Fruit fly (Drosophila melanogaster) whole organism, wandering third instar larva: ENCODE measurements around the gene CG8492.

Experiments
- Abd-B ChIP-seq: fragments of >200 bp; optimal IDR thresholded peaks from 2 replicates; lab custom pipeline; 2017; ENCODE audit warnings: missing biosample characterization, missing genetic modification characterization
- Dfd ChIP-seq: fragments of >200 bp; optimal IDR thresholded peaks from 2 replicates; lab custom pipeline; 2017; ENCODE audit warnings: missing biosample characterization, missing genetic modification characterization
- GATAd ChIP-seq: sonication (Bioruptor generic); optimal IDR thresholded peaks from 2 replicates; lab custom pipeline; 2016; ENCODE audit warnings: missing biosample characterization, missing genetic modification characterization
- HLH106 ChIP-seq: fragments of 200-800 bp; optimal IDR thresholded peaks from 3 replicates; lab custom pipeline; 2019; ENCODE audit warnings: missing biosample characterization, mild to moderate bottlenecking, missing genetic modification characterization, moderate library complexity
- Hr78 ChIP-seq: fragments of >200 bp; optimal IDR thresholded peaks from 2 replicates; lab custom pipeline; 2017; ENCODE audit warnings: missing biosample characterization, missing genetic modification characterization
- Hr83 ChIP-seq: fragments of 200-300 bp; sonication (Bioruptor generic); optimal IDR thresholded peaks from 2 replicates; lab custom pipeline; 2016; ENCODE audit warnings: missing biosample characterization, mild to moderate bottlenecking, missing genetic modification characterization, moderate library complexity; ENCODE audit not compliant: poor library complexity, severe bottlenecking
- Jra ChIP-seq: sonication (Bioruptor generic); optimal IDR thresholded peaks from 2 replicates; lab custom pipeline; 2016; ENCODE audit warnings: missing biosample characterization, missing genetic modification characterization
- Mio ChIP-seq: sonication (Bioruptor generic); optimal IDR thresholded peaks from 2 replicates; lab custom pipeline; 2016; ENCODE audit warnings: missing biosample characterization, missing genetic modification characterization
- Myc ChIP-seq: fragments of >200 bp; optimal IDR thresholded peaks from 2 replicates; lab custom pipeline; 2017
- N ChIP-seq: fragments of >200 bp; optimal IDR thresholded peaks from 2 replicates; lab custom pipeline; 2018; ENCODE audit warnings: missing biosample characterization, missing external identifiers, missing genetic modification characterization
- OdsH ChIP-seq: fragments of 200-800 bp; sonication (Bioruptor generic); optimal IDR thresholded peaks from 2 replicates; lab custom pipeline; 2016; ENCODE audit warnings: missing biosample characterization, mild to moderate bottlenecking, missing genetic modification characterization
- Rel ChIP-seq, 2 experiments: fragments of 200-800 bp; sonication (Bioruptor generic) in 1 of 2; optimal IDR thresholded peaks; 2 replicates in 1 of 2; 3 replicates in 1 of 2; lab custom pipeline; 2016 to 2019; ENCODE audit warnings: mild to moderate bottlenecking in 2 of 2, missing biosample characterization in 2 of 2, missing genetic modification characterization in 2 of 2, moderate library complexity in 1 of 2
- Vsx2 ChIP-seq: fragments of 200-300, 225-300 bp; sonication (Bioruptor generic); optimal IDR thresholded peaks from 2 replicates; lab custom pipeline; 2018; ENCODE audit warnings: missing biosample characterization, missing genetic modification characterization; ENCODE audit not compliant: partially characterized antibody
- br ChIP-seq: fragments of 200-800 bp; sonication (Bioruptor generic); optimal IDR thresholded peaks from 2 replicates; lab custom pipeline; 2016; ENCODE audit warnings: missing biosample characterization, missing genetic modification characterization
- brk ChIP-seq: fragments of 200-800 bp; sonication (Bioruptor generic); optimal IDR thresholded peaks from 2 replicates; lab custom pipeline; 2016; ENCODE audit warnings: missing biosample characterization, mild to moderate bottlenecking, missing genetic modification characterization
- dl ChIP-seq, 2 experiments: fragments of 175-275, 200-275 bp in 1 of 2; fragments of 200-275 bp in 1 of 2; sonication (Bioruptor generic); optimal IDR thresholded peaks; lab custom pipeline; 2018; ENCODE audit warnings: mild to moderate bottlenecking in 2 of 2, missing biosample characterization in 2 of 2, missing genetic modification characterization in 2 of 2, moderate library complexity in 2 of 2; ENCODE audit not compliant: partially characterized antibody in 2 of 2, insufficient read depth in 1 of 2
- dmrt93B ChIP-seq: fragments of 200-800 bp; sonication (Bioruptor generic); optimal IDR thresholded peaks from 2 replicates; lab custom pipeline; 2018; ENCODE audit warnings: missing biosample characterization, mild to moderate bottlenecking, missing genetic modification characterization
- dsf ChIP-seq: sonication (Bioruptor generic); optimal IDR thresholded peaks from 2 replicates; lab custom pipeline; 2016; ENCODE audit warnings: missing biosample characterization, missing genetic modification characterization, borderline replicate concordance
- ey ChIP-seq: fragments of 200-800 bp; sonication (Bioruptor generic); optimal IDR thresholded peaks from 2 replicates; lab custom pipeline; 2016; ENCODE audit warnings: missing biosample characterization, missing genetic modification characterization
- foxo ChIP-seq, 2 experiments: fragments of 200-800 bp; sonication (Bioruptor generic); optimal IDR thresholded peaks; 2 replicates in 1 of 2; 3 replicates in 1 of 2; lab custom pipeline; 2016 to 2017; ENCODE audit warnings: missing biosample characterization in 2 of 2, missing genetic modification characterization in 2 of 2
- h ChIP-seq: fragments of 200-800 bp; sonication (Bioruptor generic); optimal IDR thresholded peaks from 3 replicates; lab custom pipeline; 2016; ENCODE audit warnings: missing biosample characterization, mild to moderate bottlenecking, missing genetic modification characterization
- jim ChIP-seq: fragments of 175-275, 200-325 bp; sonication (Bioruptor generic); optimal IDR thresholded peaks from 2 replicates; lab custom pipeline; 2016; ENCODE audit warnings: missing biosample characterization, mild to moderate bottlenecking, missing genetic modification characterization
- lola ChIP-seq: fragments of >200 bp; optimal IDR thresholded peaks from 2 replicates; lab custom pipeline; 2017; ENCODE audit warnings: missing biosample characterization, missing genetic modification characterization
- psq ChIP-seq: fragments of 200-800 bp; sonication (Bioruptor generic); optimal IDR thresholded peaks from 3 replicates; lab custom pipeline; 2017; ENCODE audit warnings: missing biosample characterization, mild to moderate bottlenecking, missing genetic modification characterization, moderate library complexity
- rgr ChIP-seq: fragments of 200-800 bp; sonication (Bioruptor generic); optimal IDR thresholded peaks from 3 replicates; lab custom pipeline; 2016; ENCODE audit warnings: missing biosample characterization, mild to moderate bottlenecking, missing genetic modification characterization
- sage ChIP-seq: fragments of 200-800 bp; sonication (Bioruptor generic); optimal IDR thresholded peaks from 2 replicates; lab custom pipeline; 2016; ENCODE audit warnings: missing biosample characterization, mild to moderate bottlenecking, missing genetic modification characterization
- tai ChIP-seq: sonication (Bioruptor generic); optimal IDR thresholded peaks from 2 replicates; lab custom pipeline; 2016; ENCODE audit warnings: missing biosample characterization, missing genetic modification characterization
- usp ChIP-seq: fragments of >200 bp; optimal IDR thresholded peaks from 2 replicates; lab custom pipeline; 2017; ENCODE audit warnings: missing biosample characterization, missing genetic modification characterization
- woc ChIP-seq: sonication (Bioruptor generic); optimal IDR thresholded peaks from 2 replicates; lab custom pipeline; 2016; ENCODE audit warnings: missing biosample characterization, mild to moderate bottlenecking, missing genetic modification characterization

CG8492 gene

DNA sequence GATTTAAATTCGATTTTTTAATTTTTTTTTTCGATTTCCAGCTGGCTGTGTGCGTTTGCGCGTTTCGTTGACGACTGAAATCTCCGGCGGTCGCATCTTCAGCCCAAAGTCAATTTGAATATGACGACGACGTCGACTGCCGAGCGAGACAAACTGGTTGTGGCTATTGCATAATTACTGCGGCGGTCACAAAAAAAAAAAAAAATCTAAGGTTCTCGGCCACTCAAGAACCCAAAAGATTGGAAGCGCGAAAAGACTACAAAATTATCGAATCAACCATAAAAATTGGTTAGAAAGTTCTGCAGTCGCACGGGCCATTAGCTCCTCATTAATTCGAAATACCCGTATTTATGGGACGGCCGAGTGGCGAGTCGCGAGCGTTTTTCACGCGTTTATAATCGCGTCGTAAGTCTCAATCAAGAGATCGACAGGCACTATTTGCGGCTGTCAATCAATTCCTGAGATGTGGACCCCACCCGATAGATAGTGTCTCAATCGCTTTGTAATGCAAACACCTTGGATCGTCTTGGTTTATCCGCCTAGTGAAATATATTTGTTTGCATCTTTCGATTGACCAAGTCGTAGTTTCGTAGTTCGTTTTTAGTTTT lies at the start of gene CG8492:
Gene CG8492 (minus strand): TSS at position 51 of the 608 bp plus-strand sequence.
- TF ChIP-seq psq (no peak), Myc (lab: Kevin White, UChicago) (peak; percentile 37)

DNA sequence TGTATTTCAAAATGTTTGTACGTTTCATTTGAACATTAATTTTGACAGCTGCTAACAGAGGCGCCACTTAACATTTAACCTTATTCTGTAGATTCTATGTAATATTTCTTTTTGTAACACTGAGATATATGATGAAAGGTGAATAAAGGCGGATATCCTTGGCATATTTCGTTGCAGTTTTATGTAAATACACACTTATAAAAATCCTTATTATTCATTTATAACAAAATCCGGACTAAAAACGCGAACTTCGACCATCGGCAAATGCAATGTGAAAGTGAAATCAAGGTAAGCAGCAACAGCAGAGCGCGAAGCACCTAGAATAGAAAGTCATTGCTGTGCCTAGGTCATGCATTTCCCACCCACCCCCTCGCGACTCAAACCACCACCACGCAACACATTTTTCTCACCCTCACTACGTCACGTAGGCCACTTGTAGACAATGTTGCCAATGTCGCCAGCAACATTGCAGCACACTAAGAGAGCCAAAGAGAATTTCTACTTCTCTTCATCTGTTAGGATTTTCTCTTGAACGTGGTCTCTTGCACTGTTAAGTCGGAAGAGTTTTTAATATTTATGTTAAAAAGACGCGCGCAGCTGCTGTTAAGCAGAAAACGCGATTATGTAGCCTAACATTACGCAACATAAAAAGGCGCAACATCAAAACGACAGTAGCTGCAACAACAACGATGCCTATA lies 49.5 kb upstream of the CG8492 start:
- peak; percentile 43 for TF ChIP-seq sage
- no peak for TF ChIP-seq rgr (GFP tag; lab: Kevin White, UChicago)

DNA sequence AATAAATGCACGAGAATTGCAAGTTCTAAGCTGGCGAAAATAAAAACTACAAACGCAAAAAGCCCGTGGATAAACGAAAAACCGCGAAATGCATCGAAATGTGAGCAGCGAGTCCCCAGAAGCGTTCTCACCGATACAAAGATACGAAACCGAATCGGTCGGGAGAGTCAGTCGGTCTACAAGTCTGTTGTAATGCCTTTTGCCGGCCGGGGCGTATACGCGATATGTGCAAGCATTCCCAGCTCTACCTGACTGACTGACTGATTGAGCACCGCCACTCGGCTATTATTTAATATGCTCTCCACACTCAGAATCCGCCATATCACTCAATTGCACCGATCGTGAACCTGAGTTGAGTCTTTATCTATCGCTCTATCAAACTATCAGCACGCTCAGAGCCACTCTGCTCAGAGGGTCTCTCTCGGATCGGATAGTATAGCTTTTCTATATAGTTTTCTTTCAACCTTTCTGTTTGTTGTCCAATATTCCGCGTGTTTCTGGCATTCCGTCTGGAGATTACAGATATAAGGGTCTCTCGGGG lies 43.4 kb upstream of the CG8492 start, which contains the start of gene Clk:
Gene Clk (minus strand): TSS at position 239 of the 541 bp plus-strand sequence.
- no peak for TF ChIP-seq tai (GFP tag; lab: Kevin White, UChicago)
- no peak for TF ChIP-seq OdsH (GFP tag; lab: Kevin White, UChicago)
- no peak for TF ChIP-seq dsf (GFP tag; lab: Kevin White, UChicago)
- TF ChIP-seq GATAd (GFP tag; lab: Kevin White, UChicago), result no peak
- no peak for TF ChIP-seq Rel (GFP tag; optimal IDR thresholded peaks at IDR 0.05; lab: Kevin White, UChicago)
- no peak for TF ChIP-seq Rel (tag; optimal IDR thresholded peaks at IDR 0.05; lab: Kevin White, UChicago)
- TF ChIP-seq usp (GFP tag; lab: Kevin White, UChicago), result no peak

dm6 chr3L:7774698-7775097 lies 42.7 kb upstream of the CG8492 start:
- no peak for TF ChIP-seq Vsx2 (GFP tag; lab: Kevin White, UChicago)
- TF ChIP-seq, all 38 proteins: peak for 0

DNA sequence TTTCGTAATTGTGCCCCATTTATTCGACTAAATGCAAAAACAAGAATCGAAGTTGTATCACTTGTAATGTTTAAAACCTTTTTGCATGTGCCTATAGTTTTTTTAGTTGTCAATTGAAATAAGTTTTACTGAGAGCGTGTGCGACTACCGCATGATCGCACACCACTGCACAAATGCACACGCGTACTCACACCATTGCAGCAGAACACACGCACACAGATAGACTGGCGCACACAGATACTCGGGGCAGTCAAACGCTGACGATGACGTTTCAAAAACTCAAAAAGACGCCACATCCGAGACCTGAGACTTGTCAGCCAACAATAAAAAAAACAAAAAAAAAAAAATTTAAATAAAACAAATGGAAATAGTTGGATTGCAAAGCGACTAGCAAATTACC lies 41.5 kb upstream of the CG8492 start:
- TF ChIP-seq dsf (GFP tag; lab: Kevin White, UChicago), result no peak
- no peak for TF ChIP-seq jim
- TF ChIP-seq dmrt93B, result no peak
- no peak for TF ChIP-seq brk (GFP tag; lab: Kevin White, UChicago)
- no peak for TF ChIP-seq lola (GFP tag; lab: Kevin White, UChicago)
- TF ChIP-seq ey (GFP tag; lab: Kevin White, UChicago), result no peak
- no peak for TF ChIP-seq Dfd (GFP tag; lab: Kevin White, UChicago)
- no peak for TF ChIP-seq tai (GFP tag; lab: Kevin White, UChicago)
- TF ChIP-seq Hr78, result no peak
- no peak for TF ChIP-seq HLH106 (tag; lab: Kevin White, UChicago)
- no peak for TF ChIP-seq Hr83 (GFP tag; lab: Kevin White, UChicago)
- no peak for TF ChIP-seq Abd-B (GFP tag; lab: Kevin White, UChicago)
- TF ChIP-seq dl (GFP tag; optimal IDR thresholded peaks at IDR 0.05; lab: Kevin White, UChicago; ENCODE audit: insufficient read depth in 1 of 2, partially characterized antibody in 2 of 2), result no peak
- TF ChIP-seq woc, result no peak
- TF ChIP-seq sage, result no peak
- TF ChIP-seq rgr (GFP tag; lab: Kevin White, UChicago), result no peak
- no peak for TF ChIP-seq h (GFP tag; lab: Kevin White, UChicago)
- TF ChIP-seq Mio, result no peak

dm6 chr3L:7772160-7772798 lies 40.3 kb upstream of the CG8492 start:
- TF ChIP-seq br (GFP tag; lab: Kevin White, UChicago), result no peak
- TF ChIP-seq psq, result no peak
- TF ChIP-seq Hr78, result no peak
- TF ChIP-seq woc, result no peak
- TF ChIP-seq GATAd (GFP tag; lab: Kevin White, UChicago), result no peak
- TF ChIP-seq rgr (GFP tag; lab: Kevin White, UChicago), result no peak
- no peak for TF ChIP-seq dsf (GFP tag; lab: Kevin White, UChicago)
- TF ChIP-seq Hr83 (GFP tag; lab: Kevin White, UChicago), result no peak
- no peak for TF ChIP-seq Dfd (GFP tag; lab: Kevin White, UChicago)
- TF ChIP-seq N, result no peak
- TF ChIP-seq Jra (GFP tag; lab: Kevin White, UChicago), result no peak
- TF ChIP-seq Vsx2 (GFP tag; lab: Kevin White, UChicago), result no peak
- no peak for TF ChIP-seq foxo (GFP tag; optimal IDR thresholded peaks at IDR 0.05; lab: Kevin White, UChicago)
- TF ChIP-seq Mio, result no peak
- no peak for TF ChIP-seq OdsH (GFP tag; lab: Kevin White, UChicago)
- TF ChIP-seq usp (GFP tag; lab: Kevin White, UChicago), result no peak
- no peak for TF ChIP-seq Abd-B (GFP tag; lab: Kevin White, UChicago)
- TF ChIP-seq dmrt93B, result no peak
